Fruit fly (Drosophila melanogaster): ENCODE measurements around the gene CG32263.

Gene CG32263

DNA sequence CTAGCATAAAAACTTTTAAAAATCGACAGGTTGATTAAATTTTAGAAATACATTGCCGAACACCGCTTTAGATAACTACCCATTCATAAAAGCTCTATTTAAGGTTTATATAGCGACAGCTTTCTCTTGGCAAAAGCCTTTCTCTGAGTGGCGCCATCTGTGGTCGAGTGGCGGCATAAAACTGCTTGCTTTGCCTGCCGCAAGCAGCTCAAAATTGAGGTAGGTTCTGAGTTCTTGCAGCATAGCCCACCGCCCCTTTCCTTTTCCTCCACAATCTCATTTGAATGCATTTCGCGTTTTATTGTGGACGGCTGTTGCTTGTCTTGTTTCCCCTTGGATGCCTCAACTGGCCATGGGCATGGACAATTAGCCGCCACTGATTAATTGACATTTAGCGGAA lies 43.1 kb downstream of the CG32263 start:
- TF ChIP-seq Mes4 (GFP tag; optimal IDR thresholded peaks at IDR 0.05) (peak; percentile 78), fru (optimal IDR thresholded peaks at IDR 0.05) (no peak), CG7372 (GFP tag; IDR thresholded peaks at IDR 0.05) (no peak; the same call in 1 of the 2 replicates), CG13123 (GFP tag; optimal IDR thresholded peaks at IDR 0.05) (no peak), CG15269 (tag; optimal IDR thresholded peaks at IDR 0.05) (peak; percentile 42), Bgb (GFP tag; IDR thresholded peaks at IDR 0.05; ENCODE audit: partially characterized antibody) (peak; percentile 33; the same call in 1 of the 2 replicates), CG12391 (tag; optimal IDR thresholded peaks at IDR 0.05) (peak; percentile 28), CG6689 (GFP tag; IDR thresholded peaks at IDR 0.05) (peak; percentile 52), dan (GFP tag; IDR thresholded peaks at IDR 0.05) (no peak), her (GFP tag; optimal IDR thresholded peaks at IDR 0.05) (peak; percentile 57), Hand (GFP tag; optimal IDR thresholded peaks at IDR 0.05) (peak; percentile 32), CG3281 (GFP tag; optimal IDR thresholded peaks at IDR 0.05) (no peak), HLH4C (GFP tag; IDR thresholded peaks at IDR 0.05; ENCODE audit: partially characterized antibody) (no peak), Ssrp (tag; optimal IDR thresholded peaks at IDR 0.05) (peak; percentile 14), pan (optimal IDR thresholded peaks at IDR 0.05) (no peak), pan (GFP tag; optimal IDR thresholded peaks at IDR 0.05 in 1 of 2, IDR thresholded peaks at IDR 0.05 in 1 of 2) (peak in 1 of 2 experiments; percentile 68), CG10565 (GFP tag; optimal IDR thresholded peaks at IDR 0.05) (no peak), CG16779 (GFP tag; IDR thresholded peaks at IDR 0.05) (no peak), CG4820 (GFP tag; optimal IDR thresholded peaks at IDR 0.05) (peak; percentile 23), lola (GFP tag; optimal IDR thresholded peaks at IDR 0.05) (peak in 1 of 3 experiments; percentile 12), lbe (GFP tag; optimal IDR thresholded peaks at IDR 0.05) (no peak), CG18011 (GFP tag; optimal IDR thresholded peaks at IDR 0.05) (peak; percentile 18), CG30403 (GFP tag; optimal IDR thresholded peaks at IDR 0.05) (peak; percentile 47), abd-A (tag; optimal IDR thresholded peaks at IDR 0.05) (no peak), Chrac-16 (GFP tag; optimal IDR thresholded peaks at IDR 0.05) (peak; percentile 59), CG11456 (GFP tag; IDR thresholded peaks at IDR 0.05) (peak; percentile 81), CG10209 (GFP tag; optimal IDR thresholded peaks at IDR 0.05) (peak; percentile 69), Atf-2 (GFP tag; optimal IDR thresholded peaks at IDR 0.05) (peak; percentile 66), CG14965 (GFP tag; optimal IDR thresholded peaks at IDR 0.05; ENCODE audit: borderline replicate concordance) (peak; percentile 98), CG14667 (GFP tag; IDR thresholded peaks at IDR 0.05) (peak; percentile 48), CG32532 (GFP tag; IDR thresholded peaks at IDR 0.05) (peak; percentile 74), CG6765 (GFP tag; optimal IDR thresholded peaks at IDR 0.05) (peak; percentile 14), CG13296 (GFP tag; optimal IDR thresholded peaks at IDR 0.05) (peak; percentile 5), CG17802 (tag; optimal IDR thresholded peaks at IDR 0.05) (peak; percentile 52), ci (GFP tag; IDR thresholded peaks at IDR 0.05) (peak; percentile 92), dimm (GFP tag; IDR thresholded peaks at IDR 0.05) (peak; percentile 38; the same call in 1 of the 2 replicates), B-H2 (GFP tag; optimal IDR thresholded peaks at IDR 0.05) (peak; percentile 57), CG15514 (GFP tag; optimal IDR thresholded peaks at IDR 0.05) (peak; percentile 9), CG4707 (GFP tag; optimal IDR thresholded peaks at IDR 0.05) (peak; percentile 56), prd (optimal IDR thresholded peaks at IDR 0.05) (no peak), prd (GFP tag; IDR thresholded peaks at IDR 0.05) (peak; percentile 58), lilli (GFP tag; optimal IDR thresholded peaks at IDR 0.05) (peak; percentile 52), sc (optimal IDR thresholded peaks at IDR 0.05) (no peak), sc (GFP tag; optimal IDR thresholded peaks at IDR 0.05) (peak; percentile 65), CG2202 (tag; optimal IDR thresholded peaks at IDR 0.05) (peak; percentile 31), Antp (GFP tag; optimal IDR thresholded peaks at IDR 0.05) (peak; percentile 64), Ets97D (GFP tag; optimal IDR thresholded peaks at IDR 0.05) (no peak), CG18764 (GFP tag; optimal IDR thresholded peaks at IDR 0.05) (no peak), ken (GFP tag; IDR thresholded peaks at IDR 0.05) (peak; percentile 89), unc-4 (GFP tag; IDR thresholded peaks at IDR 0.05; ENCODE audit: partially characterized antibody) (no peak), nom (GFP tag; optimal IDR thresholded peaks at IDR 0.05) (no peak)

Measured in whole organism, embryonic.